Fruit fly (Drosophila melanogaster): ENCODE data around the gene SWIP.
A peak's percentile ranks its signal among the peaks of the same experiment; 100 is the strongest.

Gene SWIP

DNA sequence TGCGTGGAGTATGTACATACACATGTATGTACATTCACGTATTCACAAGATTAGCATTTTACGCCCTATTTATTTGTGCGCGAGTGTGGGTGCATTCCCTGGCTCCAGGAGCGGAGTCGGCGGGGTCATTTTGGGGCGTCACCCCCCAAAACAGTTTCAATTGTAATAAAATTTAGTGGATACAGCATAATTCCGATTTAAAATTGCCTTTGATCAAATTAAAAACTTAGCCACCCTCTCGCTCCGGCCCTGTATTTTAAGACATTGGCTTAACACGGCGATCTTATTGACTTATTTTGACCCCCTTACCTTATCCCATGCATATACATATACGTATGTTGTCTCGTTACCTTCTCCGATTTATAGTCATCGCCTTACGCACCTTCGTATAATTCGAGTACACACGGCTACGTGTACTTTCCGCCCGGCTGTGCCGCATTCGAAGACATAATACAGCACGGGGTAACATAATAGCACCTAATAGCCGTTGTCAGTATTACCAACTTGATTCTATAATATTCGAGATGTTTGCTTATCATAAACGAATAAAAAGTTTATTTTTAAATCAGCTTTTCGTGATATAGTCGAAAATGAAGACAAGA is 34.1 kb upstream of the SWIP start (continued):
- TF ChIP-seq CG17568 (GFP tag; optimal IDR thresholded peaks at IDR 0.05): no peak
- TF ChIP-seq Adf1 (GFP tag; IDR thresholded peaks at IDR 0.05): peak; percentile 31; the same call in 1 of the 2 replicates
- no peak for TF ChIP-seq insv (GFP tag; optimal IDR thresholded peaks at IDR 0.05)
- no peak for TF ChIP-seq mld (GFP tag; IDR thresholded peaks at IDR 0.05; ENCODE audit: partially characterized antibody)
- TF ChIP-seq az2 (GFP tag; optimal IDR thresholded peaks at IDR 0.05): peak; percentile 78
- peak; percentile 80 for TF ChIP-seq CG7357 (GFP tag; IDR thresholded peaks at IDR 0.05)
- peak; percentile 79 for TF ChIP-seq Nf-YA (GFP tag; IDR thresholded peaks at IDR 0.05)
- TF ChIP-seq zf30C (GFP tag; optimal IDR thresholded peaks at IDR 0.05): no peak
- TF ChIP-seq CG13775 (GFP tag; optimal IDR thresholded peaks at IDR 0.05): peak; percentile 39
- peak; percentile 70 for TF ChIP-seq CG43689 (GFP tag; IDR thresholded peaks at IDR 0.05)
- TF ChIP-seq Stat92E (GFP tag; optimal IDR thresholded peaks at IDR 0.05): no peak
- TF ChIP-seq Optix (GFP tag; IDR thresholded peaks at IDR 0.05): peak; percentile 88
- TF ChIP-seq CG6272 (GFP tag; IDR thresholded peaks at IDR 0.05): peak; percentile 87
- peak in 1 of 3 experiments; percentile 47 for TF ChIP-seq lola (GFP tag; optimal IDR thresholded peaks at IDR 0.05)
- peak; percentile 68 for TF ChIP-seq CG12219 (GFP tag; optimal IDR thresholded peaks at IDR 0.05)
- peak; percentile 85 for TF ChIP-seq Hr3 (GFP tag; optimal IDR thresholded peaks at IDR 0.05)
- TF ChIP-seq Opbp (GFP tag; IDR thresholded peaks at IDR 0.05; ENCODE audit: partially characterized antibody): peak; percentile 56; the same call in 2 of the 3 replicates
- TF ChIP-seq Meics (GFP tag; optimal IDR thresholded peaks at IDR 0.05): peak; percentile 76
- TF ChIP-seq chm (GFP tag; IDR thresholded peaks at IDR 0.05): peak; percentile 82
- peak in 1 of 2 experiments; percentile 45 for TF ChIP-seq Hr78 (GFP tag; optimal IDR thresholded peaks at IDR 0.05)
- peak; percentile 68 for TF ChIP-seq Usf (GFP tag; optimal IDR thresholded peaks at IDR 0.05)
- peak; percentile 70 for TF ChIP-seq CG18262 (tag; optimal IDR thresholded peaks at IDR 0.05)
- TF ChIP-seq ttk (GFP tag; IDR thresholded peaks at IDR 0.05): peak; percentile 90
- TF ChIP-seq CG9797 (GFP tag; optimal IDR thresholded peaks at IDR 0.05): no peak
- TF ChIP-seq rib (GFP tag; IDR thresholded peaks at IDR 0.05): peak; percentile 64
- peak; percentile 39 for TF ChIP-seq CG2202 (tag; optimal IDR thresholded peaks at IDR 0.05)
- TF ChIP-seq dmrt11E (tag; optimal IDR thresholded peaks at IDR 0.05): peak; percentile 61
- peak; percentile 45 for TF ChIP-seq Mad (GFP tag; optimal IDR thresholded peaks at IDR 0.05)
- peak; percentile 50; the same call in 1 of the 2 replicates for TF ChIP-seq ham (GFP tag; IDR thresholded peaks at IDR 0.05)
- peak; percentile 79 for TF ChIP-seq CG42726 (GFP tag; IDR thresholded peaks at IDR 0.05; ENCODE audit: partially characterized antibody)
- TF ChIP-seq chinmo (GFP tag; IDR thresholded peaks at IDR 0.05; ENCODE audit: partially characterized antibody): 0 out of 4 replicates have a peak, but pooled peaks have one; percentile 14
- TF ChIP-seq nau (GFP tag; optimal IDR thresholded peaks at IDR 0.05): peak; percentile 59
- TF ChIP-seq Hsf (GFP tag; optimal IDR thresholded peaks at IDR 0.05): peak; percentile 81
- TF ChIP-seq pros (GFP tag; optimal IDR thresholded peaks at IDR 0.05): peak; percentile 19
- TF ChIP-seq Atf3 (GFP tag; optimal IDR thresholded peaks at IDR 0.05): peak; percentile 73
- TF ChIP-seq CG18764 (GFP tag; optimal IDR thresholded peaks at IDR 0.05): no peak
- TF ChIP-seq CG8290 (GFP tag; optimal IDR thresholded peaks at IDR 0.05): peak; percentile 61
- TF ChIP-seq CG8290 (tag; optimal IDR thresholded peaks at IDR 0.05): peak; percentile 10 to 90
- no peak for TF ChIP-seq sc (optimal IDR thresholded peaks at IDR 0.05)
- peak; percentile 26 for TF ChIP-seq sc (GFP tag; optimal IDR thresholded peaks at IDR 0.05)
- peak; percentile 73 for TF ChIP-seq chn (GFP tag; optimal IDR thresholded peaks at IDR 0.05)
- peak; percentile 58 for TF ChIP-seq btn (GFP tag; optimal IDR thresholded peaks at IDR 0.05)
- no peak for TF ChIP-seq trh (GFP tag; optimal IDR thresholded peaks at IDR 0.05)
- peak; percentile 76 for TF ChIP-seq CG17359 (tag; optimal IDR thresholded peaks at IDR 0.05)
- TF ChIP-seq tx (GFP tag; optimal IDR thresholded peaks at IDR 0.05): peak; percentile 61
- TF ChIP-seq CG3065 (GFP tag; optimal IDR thresholded peaks at IDR 0.05): no peak
- TF ChIP-seq cato (GFP tag; optimal IDR thresholded peaks at IDR 0.05; ENCODE audit: borderline replicate concordance): peak; percentile 14
- peak; percentile 72 for TF ChIP-seq CG13894 (tag; optimal IDR thresholded peaks at IDR 0.05)
- peak; percentile 95 for TF ChIP-seq Ptx1 (GFP tag; IDR thresholded peaks at IDR 0.05)
